Fruit fly (Drosophila melanogaster) whole organism: Measurements from ENCODE around the gene ppk23.

Experiments used
- CG8478 ChIP-seq: fragments of >200 bp; optimal IDR thresholded peaks from 2 replicates; lab custom pipeline; 2018; ENCODE audit warnings: inconsistent platforms
- Dll ChIP-seq: fragments of >200 bp; optimal IDR thresholded peaks from 2 replicates; lab custom pipeline; 2017
- EcR ChIP-seq, 2 experiments: fragments of >200 bp; optimal IDR thresholded peaks; 2 replicates each; lab custom pipeline; 2017; ENCODE audit warnings: missing biosample characterization in 2 of 2, missing genetic modification characterization in 2 of 2, missing genetic modification reagents in 2 of 2
- pan ChIP-seq: fragments of >200 bp; optimal IDR thresholded peaks from 2 replicates; lab custom pipeline; 2017
- psq ChIP-seq: fragments of >200 bp; optimal IDR thresholded peaks from 2 replicates; lab custom pipeline; 2017
- usp ChIP-seq: fragments of >200 bp; optimal IDR thresholded peaks from 2 replicates; lab custom pipeline; 2017; ENCODE audit warnings: missing biosample characterization, missing genetic modification characterization, mixed read lengths

The ppk23 gene

dm6 chrX:17569128-17569527 is at the start of gene ppk23:
Gene ppk23, minus strand, starts transcription at chrX:17569228.
- TF ChIP-seq CG8478: no peak
- TF ChIP-seq psq (lab: Kevin White, UChicago): no peak
- TF ChIP-seq EcR (GFP tag; optimal IDR thresholded peaks at IDR 0.05; lab: Kevin White, UChicago): no peak
- no peak for TF ChIP-seq pan
- no peak for TF ChIP-seq Dll (lab: Kevin White, UChicago)
- no peak for TF ChIP-seq usp (GFP tag; lab: Kevin White, UChicago)

- TF ChIP-seq Dll (lab: Kevin White, UChicago) (no peak), pan (no peak), usp (GFP tag; lab: Kevin White, UChicago) (no peak), CG8478 (no peak), EcR (GFP tag; optimal IDR thresholded peaks at IDR 0.05; lab: Kevin White, UChicago) (no peak), psq (lab: Kevin White, UChicago) (no peak)
Measured at dm6 chrX:17611455-17611854, 42.4 kb upstream of the ppk23 start.

DNA sequence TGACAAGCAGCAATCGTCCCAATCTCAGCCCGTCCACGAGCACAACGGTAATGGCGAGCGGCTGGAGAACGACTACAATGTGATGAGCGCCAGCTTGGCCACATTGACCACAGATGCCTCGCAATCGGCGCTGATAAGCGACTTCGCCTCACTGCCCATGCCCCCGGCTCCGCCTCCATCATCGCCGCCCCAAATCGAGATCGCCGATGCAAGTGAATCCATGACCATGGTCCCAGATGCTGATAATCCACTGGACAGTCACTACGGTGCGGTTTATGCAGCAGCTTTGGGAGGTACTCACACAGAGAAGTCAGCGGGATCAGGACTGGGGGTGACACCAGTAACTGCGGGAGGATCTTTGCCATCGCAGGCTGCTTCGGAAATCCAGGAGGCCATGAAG is 33.4 kb upstream of the ppk23 start:
- no peak for TF ChIP-seq psq (lab: Kevin White, UChicago)

dm6 chrX:17599330-17599729 is 30.3 kb upstream of the ppk23 start, which contains the start of gene X11L:
Gene X11L, plus strand, starts transcription at chrX:17599608.
- TF ChIP-seq CG8478 (no peak), pan (no peak), Dll (lab: Kevin White, UChicago) (no peak), EcR (GFP tag; optimal IDR thresholded peaks at IDR 0.05; lab: Kevin White, UChicago) (no peak), usp (GFP tag; lab: Kevin White, UChicago) (no peak), psq (lab: Kevin White, UChicago) (no peak)

DNA sequence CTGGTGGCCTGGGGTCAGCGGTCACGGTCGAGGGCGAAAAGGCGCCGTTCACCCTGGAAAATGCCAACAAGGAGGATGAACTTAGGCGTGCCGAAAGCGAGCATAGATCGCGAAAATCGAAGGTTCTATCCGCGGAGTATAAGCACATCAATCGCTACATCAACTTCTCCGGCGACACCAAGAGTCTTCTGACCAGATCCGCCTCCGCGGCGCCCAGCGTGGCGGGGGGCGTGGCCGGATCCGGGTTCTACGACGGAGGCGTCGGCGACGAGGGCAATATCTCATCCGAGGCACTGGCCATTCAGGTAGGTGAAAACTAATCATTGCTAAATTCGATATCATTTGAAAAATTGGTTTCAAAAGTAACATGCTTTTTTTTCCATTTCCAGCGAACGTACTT is 28.6 kb upstream of the ppk23 start:
- TF ChIP-seq psq (lab: Kevin White, UChicago) (no peak), usp (GFP tag; lab: Kevin White, UChicago) (no peak), CG8478 (no peak), pan (no peak), EcR (GFP tag; optimal IDR thresholded peaks at IDR 0.05; lab: Kevin White, UChicago) (no peak)

dm6 chrX:17595822-17596221 is 26.8 kb upstream of the ppk23 start:
- TF ChIP-seq pan (peak; percentile 83), psq (lab: Kevin White, UChicago) (no peak), EcR (GFP tag; optimal IDR thresholded peaks at IDR 0.05; lab: Kevin White, UChicago) (no peak)

dm6 chrX:17594745-17595144 is 25.7 kb upstream of the ppk23 start:
- TF ChIP-seq psq (lab: Kevin White, UChicago) (no peak), CG8478 (no peak), EcR (GFP tag; optimal IDR thresholded peaks at IDR 0.05; lab: Kevin White, UChicago) (no peak), Dll (lab: Kevin White, UChicago) (no peak), pan (no peak), usp (GFP tag; lab: Kevin White, UChicago) (no peak)

DNA sequence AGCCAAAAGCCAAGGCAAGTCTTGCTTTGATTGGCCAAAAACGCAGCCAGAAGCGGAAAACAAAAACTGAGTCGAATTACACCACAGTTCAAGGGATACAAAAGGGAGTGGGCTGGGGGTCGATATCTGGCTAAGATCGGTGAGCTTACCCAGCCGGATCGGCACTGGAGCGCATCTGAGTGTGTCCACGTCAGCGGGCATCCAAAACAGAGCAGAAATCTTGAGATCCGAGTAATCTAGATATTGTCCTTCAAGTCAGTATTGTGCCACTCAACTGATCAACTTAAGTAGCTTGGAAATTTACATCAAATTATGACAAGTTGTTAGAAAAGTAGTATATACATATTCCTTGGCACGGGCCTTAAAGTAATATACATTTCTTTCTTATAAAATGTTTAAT is 19.5 kb upstream of the ppk23 start, which contains the start of gene CG12992:
Gene CG12992, plus strand, starts transcription at position 301 of the 400 bp plus-strand sequence.
- TF ChIP-seq usp (GFP tag; lab: Kevin White, UChicago): no peak
- no peak for TF ChIP-seq CG8478
- no peak for TF ChIP-seq pan
- no peak for TF ChIP-seq Dll (lab: Kevin White, UChicago)

DNA sequence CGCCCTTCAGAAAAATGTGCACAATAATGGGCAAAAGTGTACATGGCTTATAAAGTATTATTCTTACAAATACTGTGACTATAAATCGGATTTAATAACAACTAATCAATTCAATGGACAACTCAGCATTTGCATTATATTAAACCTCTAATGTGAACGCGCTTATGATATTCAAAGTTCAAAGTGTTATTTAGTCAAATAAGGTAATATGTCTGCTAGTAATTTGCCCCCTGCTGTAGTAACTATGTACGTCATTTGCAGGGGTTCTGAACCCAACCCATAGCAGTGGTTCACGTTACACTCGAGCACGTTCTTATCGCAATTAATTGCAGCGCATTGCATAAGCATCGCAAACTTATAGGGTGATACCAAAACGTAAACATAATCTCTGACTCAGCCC is 19.1 kb upstream of the ppk23 start:
- TF ChIP-seq EcR (GFP tag; optimal IDR thresholded peaks at IDR 0.05; lab: Kevin White, UChicago) (no peak), usp (GFP tag; lab: Kevin White, UChicago) (no peak), psq (lab: Kevin White, UChicago) (no peak), CG8478 (no peak), Dll (lab: Kevin White, UChicago) (no peak), pan (no peak)

dm6 chrX:17585892-17586291 is 16.9 kb upstream of the ppk23 start:
- no peak for TF ChIP-seq Dll (lab: Kevin White, UChicago)
- no peak for TF ChIP-seq pan
- no peak for TF ChIP-seq usp (GFP tag; lab: Kevin White, UChicago)
- no peak for TF ChIP-seq CG8478
- no peak for TF ChIP-seq psq (lab: Kevin White, UChicago)
- no peak for TF ChIP-seq EcR (GFP tag; optimal IDR thresholded peaks at IDR 0.05; lab: Kevin White, UChicago)

- TF ChIP-seq usp (GFP tag; lab: Kevin White, UChicago) (no peak), pan (no peak), CG8478 (no peak), psq (lab: Kevin White, UChicago) (no peak), Dll (lab: Kevin White, UChicago) (no peak)
Measured at dm6 chrX:17583706-17584105, 14.7 kb upstream of the ppk23 start.

DNA sequence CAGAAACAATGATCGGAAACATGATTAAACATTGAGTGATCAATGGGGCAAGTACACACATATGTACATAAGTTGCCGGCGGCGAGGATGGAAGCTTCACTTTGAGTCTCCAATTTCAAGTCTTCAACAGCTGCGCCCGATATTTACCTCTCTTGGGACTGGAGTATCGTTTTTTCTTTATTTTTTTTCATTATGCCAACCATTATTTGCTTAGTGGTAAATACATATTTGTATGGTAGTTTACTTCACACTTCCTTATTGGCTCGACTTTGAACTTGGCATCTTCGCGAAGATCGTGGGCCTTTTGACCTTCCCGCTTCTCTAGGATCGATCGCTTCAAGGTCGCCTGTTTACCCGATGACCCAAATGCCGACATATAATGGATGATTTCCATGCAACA is 13.6 kb upstream of the ppk23 start:
- no peak for TF ChIP-seq CG8478
- no peak for TF ChIP-seq psq (lab: Kevin White, UChicago)
- TF ChIP-seq EcR (GFP tag; optimal IDR thresholded peaks at IDR 0.05; lab: Kevin White, UChicago): no peak
- no peak for TF ChIP-seq Dll (lab: Kevin White, UChicago)
- no peak for TF ChIP-seq usp (GFP tag; lab: Kevin White, UChicago)
- TF ChIP-seq pan: no peak

- no peak for TF ChIP-seq psq (lab: Kevin White, UChicago)
- peak; percentile 64 for TF ChIP-seq pan
Measured at dm6 chrX:17581606-17582281, 12.7 kb upstream of the ppk23 start.
